Fruit fly (Drosophila melanogaster) whole organism, wandering third instar larva: Measurements from ENCODE around the gene PIG-T.

ENCODE experiments used
- Abd-B ChIP-seq: fragments of >200 bp; optimal IDR thresholded peaks from 2 replicates; lab custom pipeline; 2017; ENCODE audit warnings: missing biosample characterization, missing genetic modification characterization
- CG9705 ChIP-seq: fragments of 200-800 bp; sonication (Bioruptor generic); optimal IDR thresholded peaks from 2 replicates; lab custom pipeline; 2018; ENCODE audit warnings: missing biosample characterization, mild to moderate bottlenecking, missing genetic modification characterization
- CrebA ChIP-seq: fragments of 200-800 bp; sonication (Bioruptor generic); optimal IDR thresholded peaks from 2 replicates; lab custom pipeline; 2016; ENCODE audit warnings: missing biosample characterization, mild to moderate bottlenecking, missing genetic modification characterization, borderline replicate concordance
- Dfd ChIP-seq: fragments of >200 bp; optimal IDR thresholded peaks from 2 replicates; lab custom pipeline; 2017; ENCODE audit warnings: missing biosample characterization, missing genetic modification characterization
- GATAd ChIP-seq: sonication (Bioruptor generic); optimal IDR thresholded peaks from 2 replicates; lab custom pipeline; 2016; ENCODE audit warnings: missing biosample characterization, missing genetic modification characterization
- HLH106 ChIP-seq: fragments of 200-800 bp; optimal IDR thresholded peaks from 3 replicates; lab custom pipeline; 2019; ENCODE audit warnings: missing biosample characterization, mild to moderate bottlenecking, missing genetic modification characterization, moderate library complexity
- Hnf4 ChIP-seq: fragments of 200-800 bp; sonication (Bioruptor generic); optimal IDR thresholded peaks from 2 replicates; lab custom pipeline; 2016; ENCODE audit warnings: missing biosample characterization, mild to moderate bottlenecking, missing genetic modification characterization
- Hr78 ChIP-seq: fragments of >200 bp; optimal IDR thresholded peaks from 2 replicates; lab custom pipeline; 2017; ENCODE audit warnings: missing biosample characterization, missing genetic modification characterization
- Hr83 ChIP-seq: fragments of 200-300 bp; sonication (Bioruptor generic); optimal IDR thresholded peaks from 2 replicates; lab custom pipeline; 2016; ENCODE audit warnings: missing biosample characterization, mild to moderate bottlenecking, missing genetic modification characterization, moderate library complexity; ENCODE audit not compliant: poor library complexity, severe bottlenecking
- Myc ChIP-seq: fragments of >200 bp; optimal IDR thresholded peaks from 2 replicates; lab custom pipeline; 2017
- N ChIP-seq: fragments of >200 bp; optimal IDR thresholded peaks from 2 replicates; lab custom pipeline; 2018; ENCODE audit warnings: missing biosample characterization, missing external identifiers, missing genetic modification characterization
- OdsH ChIP-seq: fragments of 200-800 bp; sonication (Bioruptor generic); optimal IDR thresholded peaks from 2 replicates; lab custom pipeline; 2016; ENCODE audit warnings: missing biosample characterization, mild to moderate bottlenecking, missing genetic modification characterization
- Rel ChIP-seq, 2 experiments: fragments of 200-800 bp; sonication (Bioruptor generic) in 1 of 2; optimal IDR thresholded peaks; 2 replicates in 1 of 2; 3 replicates in 1 of 2; lab custom pipeline; 2016 to 2019; ENCODE audit warnings: mild to moderate bottlenecking in 2 of 2, missing biosample characterization in 2 of 2, missing genetic modification characterization in 2 of 2, moderate library complexity in 1 of 2
- Sp1 ChIP-seq: fragments of 200-800 bp; sonication (Bioruptor generic); optimal IDR thresholded peaks from 3 replicates; lab custom pipeline; 2019; ENCODE audit warnings: missing biosample characterization, mild to moderate bottlenecking, missing genetic modification characterization, moderate library complexity
- Vsx2 ChIP-seq: fragments of 200-300, 225-300 bp; sonication (Bioruptor generic); optimal IDR thresholded peaks from 2 replicates; lab custom pipeline; 2018; ENCODE audit warnings: missing biosample characterization, missing genetic modification characterization; ENCODE audit not compliant: partially characterized antibody
- br ChIP-seq: fragments of 200-800 bp; sonication (Bioruptor generic); optimal IDR thresholded peaks from 2 replicates; lab custom pipeline; 2016; ENCODE audit warnings: missing biosample characterization, missing genetic modification characterization
- brk ChIP-seq: fragments of 200-800 bp; sonication (Bioruptor generic); optimal IDR thresholded peaks from 2 replicates; lab custom pipeline; 2016; ENCODE audit warnings: missing biosample characterization, mild to moderate bottlenecking, missing genetic modification characterization
- dl ChIP-seq, 2 experiments: fragments of 175-275, 200-275 bp in 1 of 2; fragments of 200-275 bp in 1 of 2; sonication (Bioruptor generic); optimal IDR thresholded peaks; lab custom pipeline; 2018; ENCODE audit warnings: mild to moderate bottlenecking in 2 of 2, missing biosample characterization in 2 of 2, missing genetic modification characterization in 2 of 2, moderate library complexity in 2 of 2; ENCODE audit not compliant: partially characterized antibody in 2 of 2, insufficient read depth in 1 of 2
- dmrt93B ChIP-seq: fragments of 200-800 bp; sonication (Bioruptor generic); optimal IDR thresholded peaks from 2 replicates; lab custom pipeline; 2018; ENCODE audit warnings: missing biosample characterization, mild to moderate bottlenecking, missing genetic modification characterization
- dsf ChIP-seq: sonication (Bioruptor generic); optimal IDR thresholded peaks from 2 replicates; lab custom pipeline; 2016; ENCODE audit warnings: missing biosample characterization, missing genetic modification characterization, borderline replicate concordance
- ey ChIP-seq: fragments of 200-800 bp; sonication (Bioruptor generic); optimal IDR thresholded peaks from 2 replicates; lab custom pipeline; 2016; ENCODE audit warnings: missing biosample characterization, missing genetic modification characterization
- foxo ChIP-seq, 2 experiments: fragments of 200-800 bp; sonication (Bioruptor generic); optimal IDR thresholded peaks; 2 replicates in 1 of 2; 3 replicates in 1 of 2; lab custom pipeline; 2016 to 2017; ENCODE audit warnings: missing biosample characterization in 2 of 2, missing genetic modification characterization in 2 of 2
- fru ChIP-seq: fragments of 200-800 bp; sonication (Bioruptor generic); optimal IDR thresholded peaks from 3 replicates; lab custom pipeline; 2016; ENCODE audit warnings: missing biosample characterization, mild to moderate bottlenecking, missing genetic modification characterization
- jim ChIP-seq: fragments of 175-275, 200-325 bp; sonication (Bioruptor generic); optimal IDR thresholded peaks from 2 replicates; lab custom pipeline; 2016; ENCODE audit warnings: missing biosample characterization, mild to moderate bottlenecking, missing genetic modification characterization
- lola ChIP-seq: fragments of >200 bp; optimal IDR thresholded peaks from 2 replicates; lab custom pipeline; 2017; ENCODE audit warnings: missing biosample characterization, missing genetic modification characterization
- pan ChIP-seq: fragments of >200 bp; optimal IDR thresholded peaks from 2 replicates; lab custom pipeline; 2017
- psq ChIP-seq: fragments of 200-800 bp; sonication (Bioruptor generic); optimal IDR thresholded peaks from 3 replicates; lab custom pipeline; 2017; ENCODE audit warnings: missing biosample characterization, mild to moderate bottlenecking, missing genetic modification characterization, moderate library complexity
- rgr ChIP-seq: fragments of 200-800 bp; sonication (Bioruptor generic); optimal IDR thresholded peaks from 3 replicates; lab custom pipeline; 2016; ENCODE audit warnings: missing biosample characterization, mild to moderate bottlenecking, missing genetic modification characterization
- sage ChIP-seq: fragments of 200-800 bp; sonication (Bioruptor generic); optimal IDR thresholded peaks from 2 replicates; lab custom pipeline; 2016; ENCODE audit warnings: missing biosample characterization, mild to moderate bottlenecking, missing genetic modification characterization
- sv ChIP-seq: fragments of 200-800 bp; sonication (Bioruptor generic); optimal IDR thresholded peaks from 3 replicates; lab custom pipeline; 2016; ENCODE audit warnings: missing biosample characterization, missing genetic modification characterization
- tai ChIP-seq: sonication (Bioruptor generic); optimal IDR thresholded peaks from 2 replicates; lab custom pipeline; 2016; ENCODE audit warnings: missing biosample characterization, missing genetic modification characterization
- usp ChIP-seq: fragments of >200 bp; optimal IDR thresholded peaks from 2 replicates; lab custom pipeline; 2017; ENCODE audit warnings: missing biosample characterization, missing genetic modification characterization
- woc ChIP-seq: sonication (Bioruptor generic); optimal IDR thresholded peaks from 2 replicates; lab custom pipeline; 2016; ENCODE audit warnings: missing biosample characterization, mild to moderate bottlenecking, missing genetic modification characterization

The PIG-T gene

DNA sequence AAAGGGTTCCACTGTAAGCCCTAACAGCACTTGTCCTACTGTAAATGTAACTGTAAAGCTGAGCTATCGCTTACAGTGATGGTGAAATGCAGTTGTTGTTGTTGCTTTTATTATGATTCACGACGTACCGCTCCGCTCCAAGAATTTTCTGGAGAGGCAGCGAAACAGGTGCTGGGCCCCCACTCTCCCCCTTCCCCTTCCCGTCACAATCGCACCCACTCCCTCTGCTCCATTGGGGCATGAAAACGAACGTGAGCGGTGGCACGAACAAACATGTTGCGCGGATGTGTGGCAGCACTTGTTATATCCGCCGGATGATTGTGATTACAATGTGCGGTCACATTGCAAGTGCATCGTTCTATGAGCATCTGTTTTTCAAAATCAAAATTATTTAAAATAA is 12.5 kb upstream of the PIG-T start:
- TF ChIP-seq woc (GFP tag; lab: Kevin White, UChicago): no peak
- TF ChIP-seq dsf (GFP tag; lab: Kevin White, UChicago): no peak
- no peak for TF ChIP-seq psq (GFP tag; lab: Kevin White, UChicago)
- no peak for TF ChIP-seq Sp1
- no peak for TF ChIP-seq br (GFP tag; lab: Kevin White, UChicago)
- TF ChIP-seq OdsH (GFP tag; lab: Kevin White, UChicago): no peak
- TF ChIP-seq jim (GFP tag; lab: Kevin White, UChicago): no peak
- TF ChIP-seq N (GFP tag; lab: Kevin White, UChicago): no peak
- TF ChIP-seq Vsx2 (GFP tag; lab: Kevin White, UChicago): no peak
- no peak for TF ChIP-seq CrebA (GFP tag; lab: Kevin White, UChicago)
- no peak for TF ChIP-seq Hr83 (GFP tag; lab: Kevin White, UChicago)

DNA sequence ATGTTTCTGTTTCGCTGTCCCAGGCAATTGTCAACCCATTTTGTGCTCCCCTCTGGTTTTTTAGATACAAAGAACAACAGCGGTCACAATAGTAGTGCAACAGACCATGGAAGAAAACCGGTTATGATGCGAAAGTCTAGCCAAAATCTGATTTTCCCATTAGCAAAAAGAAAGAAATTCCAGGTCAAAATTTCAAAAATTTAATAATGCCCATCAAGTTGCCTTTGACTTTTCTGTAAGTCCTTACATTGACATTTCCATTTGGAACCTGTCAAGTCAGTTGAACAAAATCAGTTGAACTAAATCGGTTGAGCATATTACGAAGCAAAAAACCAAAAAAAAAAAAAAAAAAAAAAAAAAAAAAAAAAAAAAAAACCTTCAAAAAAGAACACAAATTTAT is 9.9 kb upstream of the PIG-T start:
- no peak for TF ChIP-seq dsf (GFP tag; lab: Kevin White, UChicago)
- no peak for TF ChIP-seq woc (GFP tag; lab: Kevin White, UChicago)
- no peak for TF ChIP-seq sage
- no peak for TF ChIP-seq ey
- no peak for TF ChIP-seq CG9705 (GFP tag; lab: Kevin White, UChicago)
- TF ChIP-seq usp: no peak
- no peak for TF ChIP-seq tai (GFP tag; lab: Kevin White, UChicago)
- TF ChIP-seq, all 38 proteins: peak for 0

DNA sequence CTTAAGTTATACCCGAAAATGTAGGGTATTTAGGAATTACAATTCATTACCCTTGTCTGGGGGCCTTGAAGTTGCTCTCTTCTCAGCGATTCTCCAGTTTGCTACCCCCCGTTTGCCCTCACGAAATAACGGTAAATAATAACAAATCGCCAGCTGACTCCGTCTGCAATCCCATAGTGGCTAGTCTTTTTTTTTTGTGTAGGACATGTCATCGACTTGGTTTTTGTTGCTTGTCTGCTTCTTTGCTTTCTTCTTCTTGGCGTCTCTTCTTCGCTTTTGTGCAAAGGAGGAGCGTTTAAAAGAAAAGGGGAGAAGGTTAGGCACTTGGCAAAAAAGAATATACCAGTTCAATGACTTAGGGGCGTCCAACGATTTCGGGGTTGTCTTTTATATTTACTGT is 9.1 kb upstream of the PIG-T start:
- TF ChIP-seq psq (GFP tag; lab: Kevin White, UChicago) (peak; percentile 70), usp (no peak)

DNA sequence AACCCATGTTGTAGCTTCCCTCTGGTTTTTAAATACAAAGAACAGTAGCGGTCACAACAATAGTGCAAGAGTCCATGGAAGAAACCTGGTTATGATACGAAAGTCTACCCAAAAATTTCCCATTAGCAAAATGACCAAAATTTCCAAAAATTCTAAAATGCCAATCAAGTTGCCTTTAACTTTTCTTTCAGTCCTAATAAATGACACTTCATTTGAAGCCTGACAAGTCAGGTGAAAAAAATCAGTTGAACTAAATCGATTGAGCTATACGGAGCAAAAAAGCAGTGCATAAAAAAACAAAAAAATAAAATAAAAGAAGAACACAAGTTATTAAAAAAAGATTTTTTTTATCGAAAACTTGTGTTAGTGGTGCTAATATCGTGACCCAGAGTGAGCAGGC is 8.5 kb upstream of the PIG-T start:
- TF ChIP-seq jim (GFP tag; lab: Kevin White, UChicago) (no peak), Dfd (GFP tag; lab: Kevin White, UChicago) (no peak), Sp1 (no peak), ey (no peak), lola (GFP tag; lab: Kevin White, UChicago) (no peak), foxo (GFP tag; optimal IDR thresholded peaks at IDR 0.05; lab: Kevin White, UChicago) (no peak), pan (lab: Kevin White, UChicago) (no peak), tai (GFP tag; lab: Kevin White, UChicago) (no peak), GATAd (GFP tag; lab: Kevin White, UChicago) (no peak), OdsH (GFP tag; lab: Kevin White, UChicago) (no peak)

DNA sequence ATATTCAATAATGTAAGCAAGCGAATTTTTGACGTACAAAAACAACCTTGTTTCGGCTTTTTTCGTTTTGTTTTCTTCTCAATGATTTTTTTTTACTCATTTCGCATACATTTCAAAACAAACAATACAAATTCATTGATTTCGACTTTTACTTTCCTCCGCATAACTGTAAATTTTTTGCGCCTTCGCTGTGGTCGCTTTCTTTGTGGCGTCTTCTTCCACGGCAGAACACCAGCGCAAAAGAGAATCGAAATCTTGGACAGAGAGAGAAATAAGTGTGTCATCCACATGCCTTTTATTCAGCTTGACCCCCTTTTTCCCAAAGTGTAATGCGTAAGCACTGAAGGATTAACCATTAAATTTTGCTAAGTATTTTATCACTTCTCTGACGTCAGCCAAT is 7.3 kb upstream of the PIG-T start:
- no peak for TF ChIP-seq CG9705 (GFP tag; lab: Kevin White, UChicago)
- TF ChIP-seq Myc (lab: Kevin White, UChicago): no peak
- no peak for TF ChIP-seq usp
- no peak for TF ChIP-seq N (GFP tag; lab: Kevin White, UChicago)
- TF ChIP-seq rgr (GFP tag; lab: Kevin White, UChicago): peak; percentile 12
- TF ChIP-seq foxo (GFP tag; optimal IDR thresholded peaks at IDR 0.05; lab: Kevin White, UChicago): peak in 1 of 2 experiments; percentile 30
- no peak for TF ChIP-seq CrebA (GFP tag; lab: Kevin White, UChicago)
- no peak for TF ChIP-seq HLH106 (tag; lab: Kevin White, UChicago)
- peak; percentile 2 for TF ChIP-seq fru (GFP tag; lab: Kevin White, UChicago)
- no peak for TF ChIP-seq woc (GFP tag; lab: Kevin White, UChicago)
- TF ChIP-seq psq (GFP tag; lab: Kevin White, UChicago): peak; percentile 72
- no peak for TF ChIP-seq lola (GFP tag; lab: Kevin White, UChicago)
- no peak for TF ChIP-seq Rel (GFP tag; optimal IDR thresholded peaks at IDR 0.05; lab: Kevin White, UChicago)
- TF ChIP-seq Rel (tag; optimal IDR thresholded peaks at IDR 0.05; lab: Kevin White, UChicago): no peak
- TF ChIP-seq br (GFP tag; lab: Kevin White, UChicago): no peak

DNA sequence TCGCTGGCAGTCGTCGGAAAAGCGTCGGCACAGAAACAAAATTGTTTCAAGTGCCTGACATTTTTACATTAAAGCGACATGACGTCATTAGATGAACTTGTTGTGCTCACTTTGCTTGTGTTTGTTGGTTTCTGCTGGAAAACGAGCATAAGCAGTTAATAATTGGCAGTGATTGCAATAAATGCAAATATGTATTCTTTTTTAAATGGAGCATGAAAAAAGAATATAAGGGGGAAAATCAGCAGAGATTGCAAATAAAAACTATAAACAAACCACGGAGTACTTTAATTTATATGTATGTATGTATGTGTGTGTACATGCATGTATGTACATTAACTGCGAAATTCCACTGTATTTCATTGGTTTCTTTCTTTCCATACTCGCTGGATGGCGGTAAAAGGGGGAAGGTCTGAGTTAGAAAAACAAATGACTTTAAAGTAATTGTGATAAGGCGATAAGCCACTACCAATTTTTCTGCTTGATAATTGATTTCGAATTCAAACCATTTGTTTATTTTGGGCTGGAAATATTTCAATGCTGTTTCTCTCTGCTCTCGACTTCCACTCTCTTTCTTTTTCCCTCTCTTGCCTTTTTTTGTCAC is 6.5 kb upstream of the PIG-T start:
- TF ChIP-seq Hr78 (GFP tag; lab: Kevin White, UChicago): no peak
- TF ChIP-seq rgr (GFP tag; lab: Kevin White, UChicago): no peak
- no peak for TF ChIP-seq sv (GFP tag; lab: Kevin White, UChicago)
- no peak for TF ChIP-seq Abd-B (GFP tag; lab: Kevin White, UChicago)
- TF ChIP-seq brk: no peak
- no peak for TF ChIP-seq dl (GFP tag; optimal IDR thresholded peaks at IDR 0.05; lab: Kevin White, UChicago; ENCODE audit: insufficient read depth in 1 of 2, partially characterized antibody in 2 of 2)
- TF ChIP-seq Rel (GFP tag; optimal IDR thresholded peaks at IDR 0.05; lab: Kevin White, UChicago): no peak
- peak; percentile 60 for TF ChIP-seq Rel (tag; optimal IDR thresholded peaks at IDR 0.05; lab: Kevin White, UChicago)
- no peak for TF ChIP-seq OdsH (GFP tag; lab: Kevin White, UChicago)
- TF ChIP-seq Vsx2 (GFP tag; lab: Kevin White, UChicago): no peak
- no peak for TF ChIP-seq ey
- no peak for TF ChIP-seq lola (GFP tag; lab: Kevin White, UChicago)
- TF ChIP-seq woc (GFP tag; lab: Kevin White, UChicago): no peak
- TF ChIP-seq Dfd (GFP tag; lab: Kevin White, UChicago): no peak
- peak; percentile 60 for TF ChIP-seq fru (GFP tag; lab: Kevin White, UChicago)
- TF ChIP-seq dmrt93B (GFP tag; lab: Kevin White, UChicago): no peak
- TF ChIP-seq Hnf4 (GFP tag; lab: Kevin White, UChicago): no peak
